Fruit fly (Drosophila melanogaster): ENCODE measurements around the gene gammaSnap2.
A peak's percentile ranks its signal among the peaks of the same experiment; 100 is the strongest.

Gene gammaSnap2

DNA sequence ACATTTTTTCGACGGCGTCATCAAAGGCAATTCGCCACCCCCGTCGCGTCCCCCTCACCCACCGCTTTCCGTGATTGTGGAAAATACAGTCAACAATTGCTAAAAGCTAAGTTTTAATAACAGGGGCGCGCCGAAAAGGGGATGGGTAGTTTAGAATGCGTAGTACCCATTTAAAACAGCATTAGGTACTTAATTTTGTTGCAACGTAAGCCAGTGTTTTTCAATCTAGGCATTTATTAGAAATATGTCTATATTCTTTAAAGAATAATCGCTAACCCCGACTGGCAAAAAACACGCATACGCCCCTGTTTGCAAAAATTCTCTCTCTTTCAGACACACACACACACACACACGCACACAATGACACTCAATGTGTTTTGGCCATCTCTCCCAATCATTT is 36.3 kb downstream of the gammaSnap2 start (continued):
- TF ChIP-seq CG17568 (GFP tag; optimal IDR thresholded peaks at IDR 0.05) (no peak), CG7271 (tag; optimal IDR thresholded peaks at IDR 0.05) (no peak), sd (tag; optimal IDR thresholded peaks at IDR 0.05) (peak; percentile 7), Hr3 (GFP tag; optimal IDR thresholded peaks at IDR 0.05) (no peak), CG2678 (tag; optimal IDR thresholded peaks at IDR 0.05) (peak; percentile 70), tio (GFP tag; optimal IDR thresholded peaks at IDR 0.05) (no peak), C15 (GFP tag; IDR thresholded peaks at IDR 0.05) (0 out of 3 replicates have a peak, but pooled peaks have one; percentile 61), CG5180 (GFP tag; optimal IDR thresholded peaks at IDR 0.05) (no peak), CG15696 (tag; optimal IDR thresholded peaks at IDR 0.05) (no peak), CG11504 (tag; optimal IDR thresholded peaks at IDR 0.05) (peak; percentile 42), eve (GFP tag; optimal IDR thresholded peaks at IDR 0.05) (no peak), PHDP (tag; optimal IDR thresholded peaks at IDR 0.05) (peak; percentile 45), Ravus (GFP tag; IDR thresholded peaks at IDR 0.05) (no peak), cad (GFP tag; optimal IDR thresholded peaks at IDR 0.05) (no peak), unc-4 (GFP tag; IDR thresholded peaks at IDR 0.05; ENCODE audit: partially characterized antibody) (no peak), CG6791 (GFP tag; IDR thresholded peaks at IDR 0.05; ENCODE audit: partially characterized antibody) (no peak), Mes4 (GFP tag; optimal IDR thresholded peaks at IDR 0.05) (no peak), CG11456 (GFP tag; IDR thresholded peaks at IDR 0.05) (peak; percentile 57; the same call in 1 of the 3 replicates), CG14860 (GFP tag; IDR thresholded peaks at IDR 0.05; ENCODE audit: partially characterized antibody) (no peak), crp (GFP tag; optimal IDR thresholded peaks at IDR 0.05) (no peak), CG2120 (GFP tag; optimal IDR thresholded peaks at IDR 0.05) (peak; percentile 91), CG17912 (GFP tag; optimal IDR thresholded peaks at IDR 0.05) (no peak), Dip3 (GFP tag; optimal IDR thresholded peaks at IDR 0.05) (peak; percentile 71), Hr51 (GFP tag; optimal IDR thresholded peaks at IDR 0.05) (peak; percentile 34 to 37), wek (GFP tag; optimal IDR thresholded peaks at IDR 0.05) (no peak), pfk (GFP tag; optimal IDR thresholded peaks at IDR 0.05) (no peak), dati (GFP tag; IDR thresholded peaks at IDR 0.05) (no peak), Spps (tag; optimal IDR thresholded peaks at IDR 0.05) (no peak), grau (tag; optimal IDR thresholded peaks at IDR 0.05) (peak; percentile 66), insv (GFP tag; optimal IDR thresholded peaks at IDR 0.05) (no peak), CG32532 (GFP tag; IDR thresholded peaks at IDR 0.05) (peak; percentile 82), dimm (GFP tag; IDR thresholded peaks at IDR 0.05) (no peak), ewg (GFP tag; optimal IDR thresholded peaks at IDR 0.05) (no peak), Atf6 (GFP tag; IDR thresholded peaks at IDR 0.05) (peak; percentile 70), tll (GFP tag; optimal IDR thresholded peaks at IDR 0.05) (no peak), esg (GFP tag; conservative IDR thresholded peaks at IDR 0.05) (peak; percentile 37; the same call in 1 of the 2 replicates), al (GFP tag; IDR thresholded peaks at IDR 0.05) (peak; percentile 80), dm (GFP tag; optimal IDR thresholded peaks at IDR 0.05) (no peak), CG11085 (GFP tag; IDR thresholded peaks at IDR 0.05) (no peak; the same call in 1 of the 2 replicates), GATAe (GFP tag; conservative IDR thresholded peaks at IDR 0.05) (no peak), Meics (GFP tag; optimal IDR thresholded peaks at IDR 0.05) (peak; percentile 79), cato (GFP tag; optimal IDR thresholded peaks at IDR 0.05; ENCODE audit: borderline replicate concordance) (no peak), CG1602 (GFP tag; optimal IDR thresholded peaks at IDR 0.05) (no peak), bcd (GFP tag; optimal IDR thresholded peaks at IDR 0.05) (peak; percentile 60), lmd (GFP tag; IDR thresholded peaks at IDR 0.05) (peak; percentile 65; the same call in 1 of the 2 replicates), h (optimal IDR thresholded peaks at IDR 0.05) (no peak), cas (GFP tag; IDR thresholded peaks at IDR 0.05) (no peak), CG17612 (GFP tag; IDR thresholded peaks at IDR 0.05) (0 out of 2 replicates have a peak, but pooled peaks have one; percentile 26), oc (tag; optimal IDR thresholded peaks at IDR 0.05) (no peak), CG3995 (GFP tag; optimal IDR thresholded peaks at IDR 0.05) (peak; percentile 16), Six4 (GFP tag; optimal IDR thresholded peaks at IDR 0.05) (no peak)

Data from whole organism, embryonic.